Worm (Caenorhabditis elegans) whole organism, L1 larva: ENCODE data around the gene Y39A1A.9.

Source experiments
- Y116A8C.19 ChIP-seq: sonication (generic microtip); optimal IDR thresholded peaks from 2 replicates; lab custom pipeline; 2016; ENCODE audit warnings: missing compliant biosample characterization, missing genetic modification characterization, borderline replicate concordance
- aha-1 ChIP-seq: fragments of 150-350 bp; optimal IDR thresholded peaks from 2 replicates; lab custom pipeline; 2014; ENCODE audit warnings: missing biosample characterization, missing genetic modification characterization
- alr-1 ChIP-seq: fragments of 200-800 bp; sonication (Bioruptor generic); optimal IDR thresholded peaks from 2 replicates; lab custom pipeline; 2018; ENCODE audit warnings: borderline replicate concordance, mild to moderate bottlenecking, missing genetic modification characterization, missing compliant biosample characterization
- aly-2 ChIP-seq: fragments of 150-350 bp; optimal IDR thresholded peaks from 2 replicates; lab custom pipeline; 2014; ENCODE audit warnings: missing biosample characterization, missing genetic modification characterization
- blmp-1 ChIP-seq: fragments of 150-350 bp; optimal IDR thresholded peaks from 2 replicates; lab custom pipeline; 2014; ENCODE audit warnings: missing biosample characterization, missing genetic modification characterization
- ceh-88 ChIP-seq: fragments of 200-800 bp; sonication (Bioruptor generic); IDR thresholded peaks from 2 replicates; pipeline ENCODE4 v1.3.6; 2022; ENCODE audit warnings: missing genetic modification characterization, missing compliant biosample characterization
- dpl-1 ChIP-seq, 3 experiments: fragments of 150-350 bp in 2 of 3; sonication (generic microtip) in 1 of 3; optimal IDR thresholded peaks; 2 replicates each; lab custom pipeline; 2014 to 2017; ENCODE audit warnings: missing biosample characterization in 3 of 3, missing genetic modification characterization in 3 of 3, missing genetic modification reagents in 3 of 3
- egl-27 ChIP-seq, 2 experiments: fragments of 150-350 bp in 1 of 2; sonication (generic microtip); optimal IDR thresholded peaks; 3 replicates each; lab custom pipeline; 2017 to 2018; ENCODE audit warnings: missing biosample characterization in 2 of 2, missing genetic modification characterization in 2 of 2, missing genetic modification reagents in 2 of 2
- elt-2 ChIP-seq: sonication (generic microtip); optimal IDR thresholded peaks from 2 replicates; lab custom pipeline; 2016; ENCODE audit warnings: missing genetic modification characterization, mild to moderate bottlenecking, inconsistent platforms, missing compliant biosample characterization, missing genetic modification reagents
- fkh-4 ChIP-seq: sonication (generic microtip); optimal IDR thresholded peaks from 2 replicates; lab custom pipeline; 2016; ENCODE audit warnings: missing compliant biosample characterization, missing genetic modification characterization, borderline replicate concordance
- fkh-8 ChIP-seq: sonication (generic microtip); optimal IDR thresholded peaks from 2 replicates; lab custom pipeline; 2016; ENCODE audit warnings: mild to moderate bottlenecking, missing genetic modification characterization, missing compliant biosample characterization
- fos-1 ChIP-seq: fragments of 150-350 bp; optimal IDR thresholded peaks from 2 replicates; lab custom pipeline; 2014; ENCODE audit warnings: missing biosample characterization, missing genetic modification characterization
- grh-1 ChIP-seq: fragments of 200-800 bp; sonication (Bioruptor generic); IDR thresholded peaks from 2 replicates; pipeline ENCODE4 v1.3.6; 2022; ENCODE audit warnings: missing genetic modification reagents, missing genetic modification characterization, missing compliant biosample characterization
- hlh-4 ChIP-seq: sonication (generic microtip); optimal IDR thresholded peaks from 2 replicates; lab custom pipeline; 2016; ENCODE audit warnings: mild to moderate bottlenecking, missing genetic modification characterization, missing compliant biosample characterization
- irx-1 ChIP-seq: sonication (generic microtip); optimal IDR thresholded peaks from 2 replicates; lab custom pipeline; 2016; ENCODE audit warnings: missing genetic modification characterization, missing compliant biosample characterization
- lin-13 ChIP-seq: fragments of 150-350 bp; optimal IDR thresholded peaks from 2 replicates; lab custom pipeline; 2014; ENCODE audit warnings: missing biosample characterization, missing genetic modification reagents, missing genetic modification characterization
- lin-14 ChIP-seq: fragments of 200-800 bp; sonication (Bioruptor generic); optimal IDR thresholded peaks from 2 replicates; lab custom pipeline; 2018; ENCODE audit warnings: mild to moderate bottlenecking, missing genetic modification characterization, moderate library complexity, missing compliant biosample characterization
- lin-35 ChIP-seq, 2 experiments: fragments of 150-350 bp; optimal IDR thresholded peaks; 2 replicates each; lab custom pipeline; 2014; ENCODE audit warnings: missing biosample characterization in 2 of 2, missing genetic modification characterization in 2 of 2, missing genetic modification reagents in 2 of 2
- lir-3 ChIP-seq: sonication (generic microtip); optimal IDR thresholded peaks from 2 replicates; lab custom pipeline; 2016; ENCODE audit warnings: mild to moderate bottlenecking, missing genetic modification characterization, moderate library complexity, missing compliant biosample characterization; ENCODE audit not compliant: poor library complexity
- lsy-2 ChIP-seq, 2 experiments: fragments of 150-350 bp; optimal IDR thresholded peaks; 2 replicates each; lab custom pipeline; 2014; ENCODE audit warnings: missing biosample characterization in 2 of 2, missing genetic modification characterization in 2 of 2
- mdl-1 ChIP-seq, 2 experiments: fragments of 150-350 bp; optimal IDR thresholded peaks; 2 replicates each; lab custom pipeline; 2014 to 2017; ENCODE audit warnings: missing biosample characterization in 2 of 2, missing genetic modification characterization in 2 of 2, inconsistent platforms in 1 of 2
- mep-1 ChIP-seq: fragments of 150-350 bp; optimal IDR thresholded peaks from 2 replicates; lab custom pipeline; 2014; ENCODE audit warnings: missing biosample characterization, missing genetic modification characterization
- nhr-12 ChIP-seq: sonication (generic microtip); optimal IDR thresholded peaks from 2 replicates; lab custom pipeline; 2017; ENCODE audit warnings: missing biosample characterization, missing genetic modification characterization
- nhr-20 ChIP-seq: sonication (generic microtip); optimal IDR thresholded peaks from 2 replicates; lab custom pipeline; 2016; ENCODE audit warnings: mild to moderate bottlenecking, missing genetic modification characterization, missing compliant biosample characterization
- nhr-28 ChIP-seq: fragments of 150-350 bp; optimal IDR thresholded peaks from 2 replicates; lab custom pipeline; 2014; ENCODE audit warnings: missing biosample characterization, missing genetic modification characterization
- nhr-47 ChIP-seq: sonication (generic microtip); optimal IDR thresholded peaks from 2 replicates; lab custom pipeline; 2016; ENCODE audit warnings: mild to moderate bottlenecking, missing genetic modification characterization, moderate library complexity, missing compliant biosample characterization
- nhr-71 ChIP-seq: sonication (generic microtip); optimal IDR thresholded peaks from 2 replicates; lab custom pipeline; 2016; ENCODE audit warnings: mild to moderate bottlenecking, missing genetic modification characterization, moderate library complexity, missing compliant biosample characterization
- nhr-76 ChIP-seq: sonication (generic microtip); optimal IDR thresholded peaks from 2 replicates; lab custom pipeline; 2017; ENCODE audit warnings: missing biosample characterization, missing genetic modification characterization
- nhr-84 ChIP-seq: sonication (generic microtip); optimal IDR thresholded peaks from 2 replicates; lab custom pipeline; 2017; ENCODE audit warnings: missing biosample characterization, missing genetic modification characterization
- nhr-85 ChIP-seq: sonication (generic microtip); peaks from one replicate; lab custom pipeline; 2016; ENCODE audit warnings: missing genetic modification characterization, inconsistent platforms, missing compliant biosample characterization
- nhr-90 ChIP-seq: sonication (generic microtip); optimal IDR thresholded peaks from 2 replicates; lab custom pipeline; 2016; ENCODE audit warnings: mild to moderate bottlenecking, missing genetic modification characterization, missing compliant biosample characterization; ENCODE audit not compliant: poor library complexity
- pax-3 ChIP-seq: fragments of 200-800 bp; sonication (Bioruptor generic); optimal IDR thresholded peaks from 2 replicates; lab custom pipeline; 2018; ENCODE audit warnings: mild to moderate bottlenecking, missing genetic modification characterization, moderate library complexity, missing compliant biosample characterization
- pqm-1 ChIP-seq: sonication (generic microtip); optimal IDR thresholded peaks from 3 replicates; lab custom pipeline; 2017; ENCODE audit warnings: missing biosample characterization, missing genetic modification characterization
- rnt-1 ChIP-seq: sonication (generic microtip); optimal IDR thresholded peaks from 2 replicates; lab custom pipeline; 2016; ENCODE audit warnings: mild to moderate bottlenecking, missing genetic modification characterization, moderate library complexity, missing compliant biosample characterization
- skn-1 ChIP-seq: fragments of 150-350 bp; optimal IDR thresholded peaks from 2 replicates; lab custom pipeline; 2014; ENCODE audit warnings: missing biosample characterization, missing genetic modification characterization
- snpc-4 ChIP-seq: fragments of 150-350 bp; optimal IDR thresholded peaks from 2 replicates; lab custom pipeline; 2014; ENCODE audit warnings: missing biosample characterization, missing genetic modification characterization
- snu-23 ChIP-seq: sonication (generic microtip); optimal IDR thresholded peaks from 2 replicates; lab custom pipeline; 2016; ENCODE audit warnings: missing genetic modification characterization, missing compliant biosample characterization
- sptf-1 ChIP-seq: fragments of 150-350 bp; optimal IDR thresholded peaks from 2 replicates; lab custom pipeline; 2014; ENCODE audit warnings: missing biosample characterization, missing genetic modification characterization
- tbx-2 ChIP-seq: sonication (generic microtip); optimal IDR thresholded peaks from 2 replicates; lab custom pipeline; 2016; ENCODE audit warnings: missing genetic modification characterization, missing compliant biosample characterization
- unc-86 ChIP-seq: sonication (generic microtip); optimal IDR thresholded peaks from 2 replicates; lab custom pipeline; 2016; ENCODE audit warnings: missing genetic modification characterization, missing compliant biosample characterization
- vab-15 ChIP-seq: sonication (generic microtip); optimal IDR thresholded peaks from 2 replicates; lab custom pipeline; 2017; ENCODE audit warnings: missing genotype, mild to moderate bottlenecking, missing genetic modification characterization, missing compliant biosample characterization
- xbp-1 ChIP-seq: sonication (generic microtip); optimal IDR thresholded peaks from 2 replicates; lab custom pipeline; 2016; ENCODE audit warnings: missing genetic modification characterization, missing compliant biosample characterization
- zag-1 ChIP-seq: fragments of 150-350 bp; optimal IDR thresholded peaks from 2 replicates; lab custom pipeline; 2014; ENCODE audit warnings: missing biosample characterization, missing genetic modification characterization
- ztf-11 ChIP-seq, 2 experiments: sonication (generic microtip); optimal IDR thresholded peaks; 2 replicates each; lab custom pipeline; 2016 to 2017; ENCODE audit warnings: missing genetic modification characterization in 2 of 2, missing biosample characterization in 1 of 2, missing compliant biosample characterization in 1 of 2

The Y39A1A.9 gene

ce11 chrIII:10631870-10632509 lies 1.3 kb downstream of the Y39A1A.9 start:
- peak; percentile 66 for TF ChIP-seq tbx-2 (tag; lab: Kevin White, UChicago)
- peak; percentile 25 for TF ChIP-seq unc-86 (tag; lab: Kevin White, UChicago)
- TF ChIP-seq ztf-11 (tag; optimal IDR thresholded peaks at IDR 0.05; lab: Kevin White, UChicago), result peak in 1 of 2 experiments; percentile 90
- TF ChIP-seq lin-35 (GFP tag; optimal IDR thresholded peaks at IDR 0.05; lab: Kevin White, UChicago), result no peak

DNA sequence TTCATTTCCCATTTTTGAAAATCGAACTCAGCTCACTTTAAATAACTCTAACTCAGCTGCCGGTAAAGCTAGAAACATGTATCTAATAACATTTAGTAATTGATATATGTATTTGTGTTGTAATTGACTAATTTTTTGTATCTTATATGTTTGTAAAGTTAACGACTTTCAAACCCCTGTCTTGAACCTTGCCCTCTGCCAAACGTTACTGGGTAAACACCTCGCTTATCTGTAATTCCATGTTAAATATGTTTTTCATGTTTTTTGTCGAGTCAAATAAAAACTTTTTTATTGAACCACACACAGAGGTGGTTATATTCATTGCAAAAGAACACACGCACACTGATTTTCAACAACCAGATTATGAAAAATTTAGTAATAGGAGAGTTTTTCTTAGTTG lies 3.5 kb downstream of the Y39A1A.9 start:
- TF ChIP-seq mep-1 (peak; percentile 11), irx-1 (no peak), nhr-85 (tag; lab: Kevin White, UChicago) (peak; percentile 76), blmp-1 (no peak), nhr-47 (tag; lab: Kevin White, UChicago) (peak; percentile 2)

DNA sequence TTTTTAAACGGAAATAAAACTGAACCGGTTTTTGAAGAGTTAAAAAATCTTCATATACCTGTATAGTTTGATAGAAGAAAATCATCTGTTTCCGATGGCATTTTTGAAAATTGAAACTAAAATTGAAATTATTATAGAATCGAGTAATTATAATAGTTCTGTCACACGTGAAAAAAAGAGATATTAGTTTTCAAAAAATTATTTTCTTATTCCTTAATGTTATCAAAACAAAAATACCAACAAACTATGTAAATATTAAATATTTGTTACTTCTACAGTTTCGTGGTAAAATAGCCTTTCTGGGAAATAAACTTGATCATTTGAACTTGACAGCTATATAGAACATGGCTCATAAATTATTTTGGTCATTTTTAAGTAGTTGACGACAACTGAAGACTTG lies 4.3 kb downstream of the Y39A1A.9 start, which contains the start of gene swt-4:
Gene swt-4, minus strand, starts transcription at position 101 of the 400 bp plus-strand sequence.
- TF ChIP-seq ceh-88 (GFP tag; lab: Robert Waterston, UW) (no peak), xbp-1 (tag; lab: Kevin White, UChicago) (no peak), skn-1 (tag; lab: Kevin White, UChicago) (no peak), fos-1 (tag; lab: Kevin White, UChicago) (no peak), snu-23 (GFP tag; lab: Kevin White, UChicago) (no peak), lin-14 (GFP tag; lab: Kevin White, UChicago) (no peak), zag-1 (tag; lab: Kevin White, UChicago) (no peak), nhr-12 (tag; lab: Kevin White, UChicago) (no peak), pax-3 (tag; lab: Kevin White, UChicago) (no peak)
- TF ChIP-seq, all 84 proteins: peak for 0

DNA sequence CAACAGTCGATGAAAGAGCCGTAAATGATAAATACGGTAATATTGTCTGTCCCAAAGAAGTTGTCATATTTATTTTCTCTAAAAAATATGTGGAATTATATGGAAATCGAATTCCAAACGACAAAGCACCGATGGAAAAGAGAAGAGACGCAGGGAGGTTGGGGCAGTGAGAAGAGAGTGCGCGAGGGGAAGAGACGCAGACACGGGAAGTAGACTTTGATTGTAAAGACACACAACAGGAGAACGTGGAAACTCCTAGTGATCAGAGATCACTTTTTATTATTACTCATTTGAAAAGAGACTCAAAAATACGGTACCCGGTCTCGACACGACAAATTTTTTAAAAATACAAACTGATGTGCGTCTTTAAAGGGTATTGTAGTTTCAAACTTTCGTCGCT lies 4.9 kb downstream of the Y39A1A.9 start:
- TF ChIP-seq fos-1 (tag; lab: Kevin White, UChicago) (no peak), grh-1 (GFP tag; lab: Robert Waterston, UW) (no peak), snu-23 (GFP tag; lab: Kevin White, UChicago) (peak; percentile 59), xbp-1 (tag; lab: Kevin White, UChicago) (peak; percentile 2), lir-3 (tag; lab: Kevin White, UChicago) (peak; percentile 8), lsy-2 (tag; optimal IDR thresholded peaks at IDR 0.05; lab: Kevin White, UChicago) (peak; percentile 45 to 59), nhr-84 (tag; lab: Kevin White, UChicago) (no peak), fkh-4 (tag; lab: Kevin White, UChicago) (no peak), dpl-1 (GFP tag; optimal IDR thresholded peaks at IDR 0.05; lab: Kevin White, UChicago) (peak in 2 of 3 experiments; percentile 39 to 42), ztf-11 (tag; optimal IDR thresholded peaks at IDR 0.05; lab: Kevin White, UChicago) (no peak), lin-13 (no peak), rnt-1 (peak; percentile 74), irx-1 (no peak), egl-27 (tag; optimal IDR thresholded peaks at IDR 0.05; lab: Kevin White, UChicago) (no peak), Y116A8C.19 (tag; lab: Kevin White, UChicago) (no peak), nhr-76 (no peak), nhr-28 (tag; lab: Kevin White, UChicago) (no peak), elt-2 (tag; lab: Kevin White, UChicago) (no peak), nhr-71 (peak; percentile 75), mep-1 (peak; percentile 33), lin-35 (GFP tag; optimal IDR thresholded peaks at IDR 0.05; lab: Kevin White, UChicago) (peak; percentile 26 to 43), hlh-4 (tag; lab: Kevin White, UChicago) (no peak), aha-1 (tag; lab: Kevin White, UChicago) (no peak), alr-1 (tag; lab: Kevin White, UChicago) (no peak), nhr-90 (peak; percentile 45), nhr-47 (tag; lab: Kevin White, UChicago) (peak; percentile 64), nhr-20 (tag; lab: Kevin White, UChicago) (peak; percentile 61), sptf-1 (tag; lab: Kevin White, UChicago) (no peak), aly-2 (tag; lab: Kevin White, UChicago) (no peak), mdl-1 (tag; optimal IDR thresholded peaks at IDR 0.05; lab: Kevin White, UChicago) (peak in 1 of 2 experiments; percentile 58), snpc-4 (tag; lab: Kevin White, UChicago) (peak; percentile 37), pqm-1 (tag; lab: Kevin White, UChicago) (no peak), lin-14 (GFP tag; lab: Kevin White, UChicago) (peak; percentile 75), tbx-2 (tag; lab: Kevin White, UChicago) (peak; percentile 47), vab-15 (tag; lab: Kevin White, UChicago) (no peak), fkh-8 (tag; lab: Kevin White, UChicago) (no peak)
